Worm (Caenorhabditis elegans): ENCODE measurements around the gene jac-1.

The jac-1 gene

DNA sequence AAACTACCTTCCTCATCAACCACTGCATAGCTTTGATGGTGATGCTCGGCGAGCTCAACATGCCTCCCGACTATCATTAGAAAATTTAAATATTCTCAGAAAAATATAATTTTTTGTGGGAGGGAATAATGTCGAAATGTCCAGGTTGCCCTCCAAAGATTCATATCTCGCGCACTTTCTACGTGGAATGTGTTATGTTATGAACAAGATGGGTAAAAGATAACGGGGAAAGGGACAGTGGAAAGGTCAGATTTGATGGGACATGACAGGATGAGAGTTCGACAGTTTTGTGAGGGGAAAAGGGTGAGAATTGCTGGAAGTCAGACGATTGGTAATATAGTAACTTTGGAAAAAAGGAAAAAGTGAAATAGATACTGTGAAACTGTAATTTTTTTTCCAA lies 20.4 kb downstream of the jac-1 start:
- TF ChIP-seq W03F9.2 (tag; optimal IDR thresholded peaks at IDR 0.05): no peak
- TF ChIP-seq dao-5 (tag; optimal IDR thresholded peaks at IDR 0.05): no peak
- no peak for TF ChIP-seq him-1 (tag; optimal IDR thresholded peaks at IDR 0.05)

DNA sequence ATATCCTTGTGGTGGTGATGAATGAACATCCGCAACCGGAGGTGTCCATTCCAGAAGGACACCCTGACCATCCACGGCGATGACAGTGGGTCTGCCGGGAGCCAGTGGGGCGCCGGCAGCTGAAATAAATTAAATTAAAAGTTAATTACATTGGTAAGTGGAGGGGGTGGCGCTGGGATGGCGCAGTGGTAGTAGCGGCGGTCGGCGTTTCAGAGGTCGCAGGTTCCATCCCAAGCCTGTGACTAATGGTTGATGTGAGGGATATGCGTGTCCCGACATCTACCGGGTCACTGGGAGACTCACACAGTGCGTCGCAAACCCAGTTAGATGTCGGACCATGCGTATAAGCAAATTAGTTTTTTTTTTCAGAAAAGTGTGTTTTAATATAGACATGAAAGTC lies 21.2 kb downstream of the jac-1 start:
- TF ChIP-seq him-1 (tag; optimal IDR thresholded peaks at IDR 0.05) (no peak), W03F9.2 (tag; optimal IDR thresholded peaks at IDR 0.05) (no peak), dao-5 (tag; optimal IDR thresholded peaks at IDR 0.05) (no peak)

DNA sequence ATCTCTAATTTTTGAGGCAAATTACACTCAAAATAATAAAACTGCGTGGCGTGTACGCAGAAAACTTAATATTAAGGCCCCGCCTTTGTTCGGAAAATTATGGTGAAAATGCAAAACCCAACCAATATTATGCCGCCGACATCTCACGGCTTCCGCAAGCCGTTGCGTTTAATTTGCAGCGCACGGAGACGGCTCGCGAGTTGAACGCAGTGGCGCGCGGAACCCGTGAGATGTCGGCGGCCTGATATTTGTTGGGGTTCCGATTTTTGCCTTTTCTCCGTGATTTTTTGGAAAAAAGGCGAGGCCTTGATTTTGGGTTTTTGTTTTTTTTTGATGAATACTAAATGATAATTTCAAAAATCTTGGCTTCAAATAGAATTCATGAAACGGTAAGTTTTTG lies 25.6 kb downstream of the jac-1 start:
- TF ChIP-seq him-1 (tag; optimal IDR thresholded peaks at IDR 0.05) (no peak), dao-5 (tag; optimal IDR thresholded peaks at IDR 0.05) (no peak), W03F9.2 (tag; optimal IDR thresholded peaks at IDR 0.05) (no peak)

DNA sequence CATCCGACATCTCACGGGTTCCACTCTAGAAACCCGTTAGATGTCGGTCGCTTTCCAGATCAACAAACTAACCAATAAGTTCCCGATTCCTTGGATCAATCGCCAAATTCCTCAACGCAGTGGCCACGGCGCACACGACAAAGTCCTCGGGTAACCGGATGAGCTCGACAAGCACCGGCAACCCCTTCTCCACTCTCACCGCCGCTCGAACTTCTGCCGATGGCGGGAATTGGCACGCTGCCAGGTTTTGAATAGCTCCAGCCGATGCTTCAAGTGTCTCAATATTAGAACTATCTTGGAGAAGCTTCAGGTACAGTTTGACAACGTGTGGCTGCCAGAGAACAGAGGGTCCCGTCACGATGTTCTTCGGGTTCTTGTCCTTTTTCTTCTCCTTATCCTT lies 27.0 kb downstream of the jac-1 start:
- no peak for TF ChIP-seq him-1 (tag; optimal IDR thresholded peaks at IDR 0.05)
- no peak for TF ChIP-seq W03F9.2 (tag; optimal IDR thresholded peaks at IDR 0.05)
- TF ChIP-seq dao-5 (tag; optimal IDR thresholded peaks at IDR 0.05): no peak

DNA sequence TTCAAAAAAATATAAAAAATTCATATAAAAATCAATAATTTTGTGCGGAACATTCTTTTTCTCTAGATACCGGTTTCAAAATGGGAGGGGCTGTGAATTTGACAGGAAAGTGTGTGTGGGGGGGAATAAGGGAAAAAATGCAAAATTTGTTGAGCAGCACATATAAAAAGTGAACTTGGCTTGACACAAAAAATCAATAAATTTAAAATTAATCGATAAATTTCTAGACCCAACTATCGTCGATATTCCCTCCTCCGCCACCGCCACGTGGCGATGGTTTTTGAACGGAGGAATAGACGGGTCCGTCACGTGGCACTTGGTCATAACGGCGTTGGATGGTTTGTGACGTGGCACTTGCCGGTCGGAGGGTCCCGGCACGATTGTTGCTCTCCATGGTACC lies 28.7 kb downstream of the jac-1 start:
- TF ChIP-seq dao-5 (tag; optimal IDR thresholded peaks at IDR 0.05): no peak
- TF ChIP-seq him-1 (tag; optimal IDR thresholded peaks at IDR 0.05): no peak
- TF ChIP-seq W03F9.2 (tag; optimal IDR thresholded peaks at IDR 0.05): no peak

DNA sequence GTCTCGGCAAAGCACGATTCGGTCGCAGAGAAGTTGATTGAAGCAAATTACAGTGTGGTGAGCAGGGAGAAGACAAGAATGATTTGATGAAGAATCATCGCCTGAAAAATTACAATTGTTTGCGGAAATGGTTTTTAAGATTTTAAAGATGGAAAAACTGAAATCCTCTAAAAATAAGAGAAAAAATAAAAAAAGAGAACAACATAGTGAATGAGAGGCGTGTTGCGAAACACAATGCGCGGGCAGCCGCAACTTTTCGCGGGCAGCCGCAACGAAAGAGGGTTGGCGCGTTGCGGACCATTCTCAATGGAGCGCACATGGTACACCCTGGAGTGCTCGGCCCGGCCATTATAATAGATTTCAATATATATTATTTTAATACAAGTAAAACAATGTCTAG lies 32.1 kb downstream of the jac-1 start, which contains the start of gene Y105C5B.20:
Gene Y105C5B.20 (minus strand): TSS at position 101 of the 400 bp plus-strand sequence.
- TF ChIP-seq him-1 (tag; optimal IDR thresholded peaks at IDR 0.05): no peak
- TF ChIP-seq dao-5 (tag; optimal IDR thresholded peaks at IDR 0.05): no peak
- no peak for TF ChIP-seq W03F9.2 (tag; optimal IDR thresholded peaks at IDR 0.05)

DNA sequence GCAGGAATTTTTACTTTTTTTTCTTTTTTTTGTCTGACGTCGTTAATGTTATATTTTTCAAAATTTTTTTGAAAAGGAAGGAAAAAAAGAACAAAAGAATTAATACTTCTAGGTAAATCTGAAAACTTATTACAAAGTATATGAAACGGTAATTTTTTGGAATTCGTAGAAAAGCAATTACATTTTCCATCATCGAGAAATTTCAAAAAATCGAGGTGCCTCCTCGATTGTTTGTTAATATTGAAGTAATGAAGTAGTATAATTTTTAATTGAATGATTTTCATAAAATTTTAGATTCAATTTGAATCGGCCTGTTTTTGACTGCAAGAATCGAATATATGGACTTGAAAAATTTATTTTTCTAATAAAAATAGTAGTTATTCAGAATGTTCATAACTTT lies 35.2 kb downstream of the jac-1 start:
- TF ChIP-seq him-1 (tag; optimal IDR thresholded peaks at IDR 0.05) (no peak), dao-5 (tag; optimal IDR thresholded peaks at IDR 0.05) (no peak), W03F9.2 (tag; optimal IDR thresholded peaks at IDR 0.05) (no peak)

DNA sequence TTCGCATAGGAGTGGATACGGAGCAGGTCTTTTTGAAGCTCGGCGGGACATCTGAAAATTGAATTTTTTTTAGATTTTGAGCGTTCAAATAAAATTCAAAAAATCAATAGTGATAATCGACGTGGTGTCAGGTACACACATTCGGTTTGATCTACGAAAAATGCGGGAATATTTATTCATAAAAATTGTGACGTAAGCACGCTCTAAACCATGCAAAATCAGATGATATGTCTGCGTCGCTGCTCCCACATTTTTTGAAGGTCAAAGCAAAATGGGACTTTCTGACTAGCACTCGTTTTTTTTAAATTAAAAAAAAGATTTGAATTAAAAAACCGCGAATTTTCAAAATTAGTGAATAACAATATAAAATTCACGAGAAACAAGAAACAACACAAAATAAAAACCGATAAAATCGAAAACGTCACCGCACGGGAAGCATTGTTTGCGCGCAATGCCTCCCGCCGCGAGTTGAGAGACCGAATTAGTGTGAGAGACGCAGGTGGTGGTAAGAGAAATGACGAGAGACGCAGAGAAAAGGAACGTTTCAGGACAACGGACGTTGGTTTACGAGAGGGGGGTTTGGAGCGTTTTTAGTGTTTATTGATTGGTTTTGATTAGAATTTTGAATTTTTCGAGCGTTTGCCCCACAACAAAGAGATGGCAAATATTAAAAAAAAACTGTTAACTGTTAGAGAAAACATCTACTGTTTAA lies 42.6 kb downstream of the jac-1 start, which contains the start of gene Y105C5B.19:
Gene Y105C5B.19 (minus strand): TSS at position 51 of the 712 bp plus-strand sequence.
- TF ChIP-seq W03F9.2 (tag; optimal IDR thresholded peaks at IDR 0.05) (peak; percentile 40), dao-5 (tag; optimal IDR thresholded peaks at IDR 0.05) (no peak)

DNA sequence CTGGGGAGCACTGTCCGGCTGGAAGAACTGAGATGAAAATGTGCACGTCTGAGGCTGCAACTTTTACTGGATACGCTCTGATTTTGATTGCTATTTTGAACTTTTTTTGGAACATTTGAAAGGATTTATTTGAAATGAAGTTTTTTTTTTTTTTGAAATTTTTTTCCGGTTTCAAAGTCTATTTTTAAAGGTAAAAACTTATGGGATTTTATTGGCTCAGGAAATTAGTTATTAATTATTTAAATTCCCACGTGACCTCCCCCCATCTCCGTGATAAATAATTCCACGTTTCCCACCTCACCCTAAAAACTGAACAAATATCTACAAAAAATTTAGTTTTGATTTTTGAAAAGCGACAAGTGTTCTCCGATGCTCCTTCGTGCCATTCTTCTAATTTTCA lies 62.3 kb downstream of the jac-1 start, which contains the start of gene Y105C5B.18:
Gene Y105C5B.18 (plus strand): TSS at position 301 of the 400 bp plus-strand sequence.
- TF ChIP-seq dao-5 (tag; optimal IDR thresholded peaks at IDR 0.05) (no peak), W03F9.2 (tag; optimal IDR thresholded peaks at IDR 0.05) (no peak), him-1 (tag; optimal IDR thresholded peaks at IDR 0.05) (no peak)

DNA sequence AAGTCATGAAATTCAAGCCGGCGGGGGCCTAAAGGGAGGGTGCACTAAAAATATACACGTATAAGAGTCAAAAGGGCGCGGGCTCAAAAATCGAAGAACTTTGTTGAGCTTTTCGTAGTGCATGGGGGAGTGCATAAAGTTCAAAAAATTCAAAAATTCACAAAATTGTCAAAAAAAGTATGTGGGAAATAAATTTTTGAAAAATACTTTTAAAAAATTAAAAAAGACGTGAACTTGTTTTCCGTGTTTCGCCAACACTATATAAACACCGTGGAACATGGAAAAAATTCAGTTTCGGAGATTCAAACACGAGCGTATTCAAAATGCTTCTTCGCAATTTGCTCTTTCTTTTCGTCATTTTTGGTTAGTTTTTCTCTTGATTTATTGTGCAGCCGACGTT lies 63.8 kb downstream of the jac-1 start, which contains the start of gene Y105C5B.17:
Gene Y105C5B.17 (plus strand): TSS at position 301 of the 400 bp plus-strand sequence.
- TF ChIP-seq him-1 (tag; optimal IDR thresholded peaks at IDR 0.05) (no peak), dao-5 (tag; optimal IDR thresholded peaks at IDR 0.05) (no peak), W03F9.2 (tag; optimal IDR thresholded peaks at IDR 0.05) (no peak)

DNA sequence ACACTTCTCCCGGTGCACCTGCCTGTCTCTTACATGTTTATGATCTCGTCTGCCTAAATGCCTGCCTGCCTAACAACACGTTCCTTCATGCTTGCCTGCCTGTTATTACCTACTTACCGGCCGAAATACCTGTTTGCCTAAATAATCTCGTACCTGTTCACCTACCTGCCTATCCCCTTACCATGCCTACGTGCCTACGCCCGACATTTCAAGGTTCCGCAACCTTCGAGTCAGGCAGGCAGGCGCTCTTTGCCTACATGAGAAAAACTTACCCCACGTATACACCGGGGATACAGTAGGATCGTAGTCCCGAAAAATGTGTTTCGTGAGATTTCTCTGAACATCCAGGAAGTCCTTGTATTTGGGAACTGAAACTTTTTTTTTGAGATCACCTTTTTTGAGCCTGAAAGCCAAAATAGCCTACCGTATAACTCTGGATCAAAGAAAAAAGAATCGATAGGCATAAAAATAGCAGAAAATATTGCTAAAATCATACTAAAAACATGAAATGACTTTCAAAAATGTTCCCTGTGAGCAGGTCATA lies 64.4 kb downstream of the jac-1 start, which contains the start of gene lgc-19:
Gene lgc-19 (minus strand): TSS at position 494 of the 544 bp plus-strand sequence.
- TF ChIP-seq dao-5 (tag; optimal IDR thresholded peaks at IDR 0.05) (no peak), W03F9.2 (tag; optimal IDR thresholded peaks at IDR 0.05) (no peak), him-1 (tag; optimal IDR thresholded peaks at IDR 0.05) (no peak)

DNA sequence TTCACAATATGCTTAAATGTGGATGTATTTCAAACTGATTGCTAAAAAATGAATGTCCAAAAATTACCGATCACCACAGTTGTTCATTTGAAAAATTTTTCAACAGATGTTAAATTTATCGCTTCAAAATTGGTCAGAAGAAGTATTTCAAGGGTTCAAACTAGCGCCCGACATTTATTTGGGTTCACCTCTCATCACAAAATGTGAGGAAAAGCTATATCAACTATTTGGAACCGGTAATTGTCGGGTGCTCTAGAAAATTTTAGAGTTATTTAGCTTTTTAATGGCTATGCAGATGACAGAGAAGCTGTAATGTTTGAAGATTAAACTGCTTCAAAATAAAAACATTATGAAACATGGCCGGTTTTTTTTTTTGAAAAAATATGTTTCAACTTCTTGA lies 65.6 kb downstream of the jac-1 start:
- TF ChIP-seq him-1 (tag; optimal IDR thresholded peaks at IDR 0.05): no peak
- no peak for TF ChIP-seq dao-5 (tag; optimal IDR thresholded peaks at IDR 0.05)
- no peak for TF ChIP-seq W03F9.2 (tag; optimal IDR thresholded peaks at IDR 0.05)

DNA sequence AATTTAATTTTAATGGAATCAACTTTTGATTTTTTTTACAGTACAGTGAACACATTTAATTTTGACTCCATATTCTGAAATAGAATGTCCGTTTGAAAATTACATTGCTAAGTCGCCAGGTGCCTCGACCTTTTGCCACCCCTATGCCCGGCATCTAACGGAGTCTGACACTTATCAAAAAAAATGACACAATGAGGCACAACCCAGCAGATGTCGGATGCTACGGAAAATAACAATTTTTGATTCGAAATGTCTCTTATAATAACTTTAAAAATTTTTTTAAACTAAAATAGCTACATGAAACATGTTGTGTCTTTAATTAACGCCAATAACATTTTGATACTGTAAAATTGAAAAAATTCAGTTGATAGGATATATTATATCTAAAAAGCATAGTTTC lies 71.3 kb downstream of the jac-1 start:
- no peak for TF ChIP-seq him-1 (tag; optimal IDR thresholded peaks at IDR 0.05)
- TF ChIP-seq dao-5 (tag; optimal IDR thresholded peaks at IDR 0.05): no peak
- TF ChIP-seq W03F9.2 (tag; optimal IDR thresholded peaks at IDR 0.05): no peak

DNA sequence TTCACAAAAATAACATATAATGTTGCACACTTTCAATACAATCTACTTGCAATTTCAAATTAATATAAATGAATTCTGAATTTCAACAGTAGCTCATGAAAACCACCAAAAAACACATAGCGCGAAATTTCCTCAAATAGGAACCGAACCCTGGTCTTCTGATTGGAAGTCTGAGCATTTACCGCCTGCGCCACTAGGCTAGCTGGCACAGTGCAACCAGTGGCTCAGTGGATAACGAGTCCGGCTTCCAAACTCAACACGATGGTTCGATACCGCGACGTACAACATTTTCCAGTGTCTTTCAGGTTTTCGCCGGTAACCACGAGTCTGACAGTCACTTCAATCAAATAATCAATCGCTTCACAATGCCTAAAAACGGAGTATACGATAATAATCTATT lies 73.0 kb downstream of the jac-1 start:
- TF ChIP-seq him-1 (tag; optimal IDR thresholded peaks at IDR 0.05) (no peak), W03F9.2 (tag; optimal IDR thresholded peaks at IDR 0.05) (no peak)

Measured in whole organism, L4/young adult.